Fruit fly (Drosophila melanogaster) whole organism, embryonic: ENCODE results near the gene Nopp140.

ENCODE experiments used
- ATbp ChIP-seq: fragments of 200-800 bp; sonication (Bioruptor generic); optimal IDR thresholded peaks from 2 replicates; lab custom pipeline; 2017; ENCODE audit warnings: missing biosample characterization, mild to moderate bottlenecking, missing genetic modification characterization, missing genetic modification reagents
- Antp ChIP-seq: fragments of 200-800 bp; sonication (Bioruptor generic); optimal IDR thresholded peaks from 3 replicates; lab custom pipeline; 2016; ENCODE audit warnings: missing biosample characterization, missing genetic modification characterization
- CG10147 ChIP-seq: fragments of 200-800 bp; sonication (Bioruptor generic); optimal IDR thresholded peaks from 2 replicates; lab custom pipeline; 2019; ENCODE audit warnings: missing biosample characterization, mild to moderate bottlenecking, missing genetic modification characterization, moderate library complexity
- CG11247 ChIP-seq: fragments of 200-800 bp; sonication (Bioruptor generic); IDR thresholded peaks from 2 replicates; pipeline ENCODE4 v1.3.6; 2022; ENCODE audit warnings: missing biosample characterization, missing genetic modification characterization
- CG12155 ChIP-seq: fragments of 200-800 bp; sonication (Bioruptor generic); optimal IDR thresholded peaks from 3 replicates; lab custom pipeline; 2016; ENCODE audit warnings: missing biosample characterization, missing genetic modification characterization
- CG13775 ChIP-seq: fragments of 200-800 bp; sonication (Bioruptor generic); optimal IDR thresholded peaks from 3 replicates; lab custom pipeline; 2017; ENCODE audit warnings: missing biosample characterization, mild to moderate bottlenecking, missing genetic modification characterization
- CG15514 ChIP-seq: fragments of 200-800 bp; sonication (Bioruptor generic); optimal IDR thresholded peaks from 3 replicates; lab custom pipeline; 2017; ENCODE audit warnings: missing biosample characterization, missing genetic modification characterization, mild to moderate bottlenecking, moderate library complexity, missing genetic modification reagents
- CG1603 ChIP-seq: fragments of 200-800 bp; sonication (Bioruptor generic); optimal IDR thresholded peaks from 2 replicates; lab custom pipeline; 2019; ENCODE audit warnings: missing biosample characterization, mild to moderate bottlenecking, missing genetic modification characterization, moderate library complexity
- CG17359 ChIP-seq: fragments of 200-800 bp; sonication (Bioruptor generic); optimal IDR thresholded peaks from 3 replicates; lab custom pipeline; 2018; ENCODE audit warnings: missing biosample characterization, mild to moderate bottlenecking, missing genetic modification characterization, moderate library complexity
- CG2889 ChIP-seq: fragments of 200-800 bp; sonication (Bioruptor generic); IDR thresholded peaks from 3 replicates; pipeline ENCODE4 v1.3.6; 2022; ENCODE audit warnings: missing biosample characterization, missing genetic modification characterization
- CG30403 ChIP-seq: fragments of 200-800 bp; sonication (Bioruptor generic); optimal IDR thresholded peaks from 3 replicates; lab custom pipeline; 2016; ENCODE audit warnings: missing biosample characterization, missing genetic modification characterization
- CG4854 ChIP-seq: fragments of 200-800 bp; sonication (Bioruptor generic); optimal IDR thresholded peaks from 2 replicates; lab custom pipeline; 2016; ENCODE audit warnings: missing biosample characterization, missing genetic modification characterization, inconsistent platforms
- CG8290 ChIP-seq, 3 experiments: fragments of 200-800 bp; sonication (Bioruptor generic); optimal IDR thresholded peaks; 2 replicates each; lab custom pipeline; 2016 to 2019; ENCODE audit warnings: missing biosample characterization in 3 of 3, missing genetic modification characterization in 3 of 3, mild to moderate bottlenecking in 2 of 3, moderate library complexity in 1 of 3
- CG8765 ChIP-seq: fragments of 200-800 bp; sonication (Bioruptor generic); IDR thresholded peaks from 2 replicates; pipeline ENCODE4 v1.3.6; 2022; ENCODE audit warnings: missing biosample characterization, missing genetic modification characterization
- CG9437 ChIP-seq: fragments of 200-800 bp; sonication (Bioruptor generic); optimal IDR thresholded peaks from 2 replicates; lab custom pipeline; 2018; ENCODE audit warnings: missing biosample characterization, mild to moderate bottlenecking, missing genetic modification characterization
- CTCF ChIP-seq: fragments of 200-800 bp; sonication (Bioruptor generic); optimal IDR thresholded peaks from 2 replicates; lab custom pipeline; 2017; ENCODE audit warnings: missing biosample characterization, mild to moderate bottlenecking, missing genetic modification characterization, moderate library complexity
- D19A ChIP-seq: fragments of 200-800 bp; optimal IDR thresholded peaks from 3 replicates; lab custom pipeline; 2019; ENCODE audit warnings: missing biosample characterization, mild to moderate bottlenecking, missing genetic modification characterization, moderate library complexity
- Hsf ChIP-seq: fragments of 200-800 bp; sonication (Bioruptor generic); optimal IDR thresholded peaks from 3 replicates; lab custom pipeline; 2016; ENCODE audit warnings: missing biosample characterization, missing genetic modification characterization
- Jarid2 ChIP-seq: fragments of 200-800 bp; sonication (Bioruptor generic); optimal IDR thresholded peaks from 3 replicates; lab custom pipeline; 2017; ENCODE audit warnings: mild to moderate bottlenecking, missing biosample characterization, missing genetic modification reagents, missing genetic modification characterization
- Lim3 ChIP-seq: fragments of 200-800 bp; sonication (Bioruptor generic); IDR thresholded peaks from 2 replicates; pipeline ENCODE4 v1.3.6; 2022; ENCODE audit warnings: missing biosample characterization, missing genetic modification characterization
- MESR4 ChIP-seq: fragments of 200-800 bp; sonication (Bioruptor generic); optimal IDR thresholded peaks from 2 replicates; lab custom pipeline; 2018; ENCODE audit warnings: missing biosample characterization, mild to moderate bottlenecking, missing genetic modification characterization, moderate library complexity
- Med ChIP-seq: fragments of 200-800 bp; sonication (Bioruptor generic); peaks from one replicate; lab custom pipeline; 2016; ENCODE audit warnings: missing biosample characterization, missing genetic modification characterization, mild to moderate bottlenecking, inconsistent platforms, moderate library complexity
- Mes4 ChIP-seq: fragments of 200-800 bp; sonication (Bioruptor generic); optimal IDR thresholded peaks from 2 replicates; lab custom pipeline; 2016; ENCODE audit warnings: missing biosample characterization, missing genetic modification characterization
- Oaz ChIP-seq: fragments of 200-800 bp; sonication (Bioruptor generic); IDR thresholded peaks from 2 replicates; pipeline ENCODE4 v1.3.6; 2022; ENCODE audit warnings: missing biosample characterization, missing genetic modification characterization
- Pdp1 ChIP-seq, 2 experiments: fragments of 200-800 bp; sonication (Bioruptor generic); optimal IDR thresholded peaks; 3 replicates each; lab custom pipeline; 2016; ENCODE audit warnings: missing biosample characterization in 2 of 2, missing genetic modification characterization in 2 of 2, mild to moderate bottlenecking in 1 of 2, moderate library complexity in 1 of 2
- Rfx ChIP-seq: fragments of 200-800 bp; sonication (Bioruptor generic); IDR thresholded peaks from 2 replicates; pipeline ENCODE4 v1.3.6; 2022; ENCODE audit warnings: missing biosample characterization, missing genetic modification characterization
- ac ChIP-seq: fragments of 200-800 bp; sonication (Bioruptor generic); optimal IDR thresholded peaks from 3 replicates; lab custom pipeline; 2017; ENCODE audit warnings: missing biosample characterization, mild to moderate bottlenecking, missing genetic modification characterization
- ase ChIP-seq: fragments of 200-800 bp; sonication (Bioruptor generic); IDR thresholded peaks from 3 replicates; pipeline ENCODE4 v1.3.6; 2022; ENCODE audit warnings: missing biosample characterization, missing genetic modification characterization
- bab2 ChIP-seq: fragments of 200-800 bp; sonication (Bioruptor generic); optimal IDR thresholded peaks from 2 replicates; lab custom pipeline; 2016; ENCODE audit warnings: missing biosample characterization, missing genetic modification characterization
- bowl ChIP-seq: fragments of 200-800 bp; sonication (Bioruptor generic); IDR thresholded peaks from 2 replicates; pipeline ENCODE4 v1.3.6; 2022; ENCODE audit warnings: missing biosample characterization, missing genetic modification characterization
- chm ChIP-seq: fragments of 200-800 bp; sonication (Bioruptor generic); IDR thresholded peaks from 2 replicates; pipeline ENCODE4 v1.3.6; 2022; ENCODE audit warnings: missing biosample characterization, missing genetic modification characterization
- ci ChIP-seq: fragments of 200-800 bp; sonication (Bioruptor generic); IDR thresholded peaks from 3 replicates; pipeline ENCODE4 v1.3.6; 2022; ENCODE audit warnings: missing biosample characterization, missing genetic modification characterization
- crp ChIP-seq, 2 experiments: fragments of 200-800 bp; sonication (Bioruptor generic); optimal IDR thresholded peaks; 2 replicates in 1 of 2; 3 replicates in 1 of 2; lab custom pipeline; 2017; ENCODE audit warnings: missing biosample characterization in 2 of 2, missing genetic modification characterization in 2 of 2, mild to moderate bottlenecking in 1 of 2, moderate library complexity in 1 of 2
- danr ChIP-seq: fragments of 200-800 bp; sonication (Bioruptor generic); IDR thresholded peaks from 2 replicates; pipeline ENCODE4 v1.3.6; 2022; ENCODE audit warnings: missing biosample characterization, missing genetic modification characterization
- disco-r ChIP-seq: fragments of 200-800 bp; sonication (Bioruptor generic); optimal IDR thresholded peaks from 2 replicates; lab custom pipeline; 2016; ENCODE audit warnings: missing biosample characterization, missing genetic modification characterization
- emc ChIP-seq: fragments of 200-800 bp; sonication (Bioruptor generic); optimal IDR thresholded peaks from 2 replicates; lab custom pipeline; 2016; ENCODE audit warnings: missing biosample characterization, missing genetic modification characterization
- en ChIP-seq: fragments of 200-800 bp; sonication (Bioruptor generic); optimal IDR thresholded peaks from 2 replicates; lab custom pipeline; 2016; ENCODE audit warnings: missing biosample characterization, missing genetic modification characterization
- ftz-f1 ChIP-seq: fragments of 200-800 bp; sonication (Bioruptor generic); optimal IDR thresholded peaks from 2 replicates; lab custom pipeline; 2016; ENCODE audit warnings: missing biosample characterization, missing genetic modification characterization
- hb ChIP-seq: fragments of 200-800 bp; sonication (Bioruptor generic); IDR thresholded peaks from 3 replicates; pipeline ENCODE4 v1.3.6; 2022; ENCODE audit warnings: missing biosample characterization, missing genetic modification characterization; ENCODE audit not compliant: partially characterized antibody
- kay ChIP-seq: fragments of 200-800 bp; sonication (Bioruptor generic); optimal IDR thresholded peaks from 2 replicates; lab custom pipeline; 2016; ENCODE audit warnings: missing biosample characterization, missing genetic modification characterization
- lbe ChIP-seq: fragments of 200-800 bp; sonication (Bioruptor generic); optimal IDR thresholded peaks from 2 replicates; lab custom pipeline; 2016; ENCODE audit warnings: missing biosample characterization, mild to moderate bottlenecking, missing genetic modification characterization
- phol ChIP-seq: fragments of 200-800 bp; sonication (Bioruptor generic); optimal IDR thresholded peaks from 3 replicates; lab custom pipeline; 2018; ENCODE audit warnings: missing biosample characterization, mild to moderate bottlenecking, missing genetic modification characterization, moderate library complexity
- pnt ChIP-seq: fragments of 200-800 bp; sonication (Bioruptor generic); optimal IDR thresholded peaks from 3 replicates; lab custom pipeline; 2016; ENCODE audit warnings: missing biosample characterization, missing genetic modification characterization
- pum ChIP-seq: fragments of 200-800 bp; sonication (Bioruptor generic); optimal IDR thresholded peaks from 2 replicates; lab custom pipeline; 2016; ENCODE audit warnings: missing biosample characterization, missing genetic modification characterization
- sisA ChIP-seq: fragments of 200-800 bp; sonication (Bioruptor generic); IDR thresholded peaks from 2 replicates; pipeline ENCODE4 v1.3.6; 2022; ENCODE audit warnings: missing biosample characterization, missing genetic modification characterization
- slp2 ChIP-seq: fragments of 200-800 bp; sonication (Bioruptor generic); optimal IDR thresholded peaks from 2 replicates; lab custom pipeline; 2016; ENCODE audit warnings: missing biosample characterization, missing genetic modification characterization
- sr ChIP-seq: fragments of 200-800 bp; sonication (Bioruptor generic); IDR thresholded peaks from 3 replicates; pipeline ENCODE4 v1.3.6; 2022; ENCODE audit warnings: missing biosample characterization, missing genetic modification characterization
- tll ChIP-seq, 2 experiments: fragments of 200-800 bp in 1 of 2; fragments of >200 bp in 1 of 2; sonication (Bioruptor generic) in 1 of 2; optimal IDR thresholded peaks; 2 replicates each; lab custom pipeline; 2017 to 2019; ENCODE audit warnings: missing biosample characterization in 2 of 2, missing genetic modification characterization in 2 of 2, mild to moderate bottlenecking in 1 of 2, moderate library complexity in 1 of 2
- ttk ChIP-seq: fragments of 200-800 bp; sonication (Bioruptor generic); IDR thresholded peaks from 2 replicates; pipeline ENCODE4 v2.1.2; 2022; ENCODE audit warnings: missing biosample characterization, missing genetic modification characterization
- tup ChIP-seq: fragments of 200-800 bp; sonication (Bioruptor generic); optimal IDR thresholded peaks from 2 replicates; lab custom pipeline; 2016; ENCODE audit warnings: missing biosample characterization, mild to moderate bottlenecking, missing genetic modification characterization, moderate library complexity

The Nopp140 gene

DNA sequence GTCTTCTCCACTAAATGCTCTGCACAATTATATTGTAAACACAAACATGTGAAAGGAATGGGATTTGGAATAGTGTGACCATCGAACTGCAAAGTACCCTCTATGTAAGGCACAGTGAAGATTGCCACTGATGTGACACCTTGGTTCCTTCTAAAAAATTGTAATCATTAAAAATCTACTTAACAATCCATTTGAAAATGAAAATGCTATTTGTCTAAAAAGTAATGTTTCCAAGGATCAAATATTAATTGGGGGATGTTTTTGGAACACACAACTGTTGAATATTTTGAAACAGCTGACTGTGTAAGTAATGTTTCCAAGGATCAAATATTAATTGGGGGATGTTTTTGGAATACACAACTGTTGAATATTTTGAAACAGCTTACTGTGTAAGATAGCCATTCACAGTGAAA lies 4.4 kb upstream of the Nopp140 start, which contains the start of gene CG32448 (continued):
- TF ChIP-seq CG1603 = peak; percentile 76
- TF ChIP-seq CG13775 (GFP tag; lab: Kevin White, UChicago) = peak; percentile 46
- TF ChIP-seq danr (GFP tag; lab: Robert Waterston, UW) = 0 out of 2 replicates have a peak, but pooled peaks have one; percentile 31
- peak; percentile 20 for TF ChIP-seq kay (GFP tag; lab: Kevin White, UChicago)
- no peak for TF ChIP-seq Jarid2 (GFP tag; lab: Kevin White, UChicago)
- no peak for TF ChIP-seq ftz-f1 (GFP tag; lab: Kevin White, UChicago)
- TF ChIP-seq CG8290 (GFP tag; optimal IDR thresholded peaks at IDR 0.05; lab: Kevin White, UChicago) = peak; percentile 12
- TF ChIP-seq CG8290 (tag; optimal IDR thresholded peaks at IDR 0.05; lab: Kevin White, UChicago) = peak in 1 of 2 experiments; percentile 82
- peak; percentile 94 for TF ChIP-seq Med (GFP tag; lab: Kevin White, UChicago)
- TF ChIP-seq CG2889 (GFP tag; lab: Robert Waterston, UW) = no peak
- peak in 1 of 2 experiments; percentile 74 for TF ChIP-seq crp (GFP tag; optimal IDR thresholded peaks at IDR 0.05; lab: Kevin White, UChicago)
- TF ChIP-seq bowl (GFP tag; lab: Robert Waterston, UW) = peak; percentile 35; the same call in 1 of the 2 replicates
- peak; percentile 65 for TF ChIP-seq CG12155
- TF ChIP-seq D19A = peak; percentile 31
- peak; percentile 31 for TF ChIP-seq slp2 (GFP tag; lab: Kevin White, UChicago)
- peak; percentile 23 for TF ChIP-seq CG15514
- TF ChIP-seq Antp = peak; percentile 72
- peak; percentile 58 for TF ChIP-seq pum
- peak; percentile 62 for TF ChIP-seq phol (tag; lab: Kevin White, UChicago)
- peak; percentile 30; the same call in 1 of the 2 replicates for TF ChIP-seq Oaz (GFP tag; lab: Robert Waterston, UW)
- TF ChIP-seq Lim3 = no peak
- peak; percentile 41 for TF ChIP-seq CG9437 (GFP tag; lab: Kevin White, UChicago)
- peak; percentile 48 for TF ChIP-seq MESR4 (GFP tag; lab: Kevin White, UChicago)
- peak in 1 of 2 experiments; percentile 0 for TF ChIP-seq tll (GFP tag; optimal IDR thresholded peaks at IDR 0.05; lab: Kevin White, UChicago)
- TF ChIP-seq bab2 (GFP tag; lab: Kevin White, UChicago) = peak; percentile 71
- TF ChIP-seq sisA (GFP tag; lab: Robert Waterston, UW) = peak; percentile 33; the same call in 1 of the 2 replicates
- peak; percentile 3 for TF ChIP-seq CG10147
- TF ChIP-seq Hsf = peak; percentile 72
- peak; percentile 68; the same call in 2 of the 3 replicates for TF ChIP-seq ase (GFP tag; lab: Robert Waterston, UW)
- TF ChIP-seq CG30403 (GFP tag; lab: Kevin White, UChicago) = peak; percentile 73
- TF ChIP-seq Mes4 = peak; percentile 32
- TF ChIP-seq CTCF (GFP tag; lab: Kevin White, UChicago) = no peak
- TF ChIP-seq hb = no peak
- peak; percentile 84 for TF ChIP-seq Rfx
- no peak for TF ChIP-seq CG4854 (GFP tag; lab: Kevin White, UChicago)
- TF ChIP-seq lbe = peak; percentile 3
- peak; percentile 85 for TF ChIP-seq ci
- TF ChIP-seq CG17359 (tag; lab: Kevin White, UChicago) = peak; percentile 55
- TF ChIP-seq en = peak; percentile 47
- TF ChIP-seq CG8765 (GFP tag; lab: Robert Waterston, UW) = 0 out of 2 replicates have a peak, but pooled peaks have one; percentile 27
- TF ChIP-seq Pdp1 (GFP tag; optimal IDR thresholded peaks at IDR 0.05; lab: Kevin White, UChicago) = peak; percentile 53 to 65
- TF ChIP-seq sr (GFP tag; lab: Robert Waterston, UW) = 0 out of 3 replicates have a peak, but pooled peaks have one; percentile 23
- no peak for TF ChIP-seq disco-r
- TF ChIP-seq ac (GFP tag; lab: Kevin White, UChicago) = no peak
- peak; percentile 63; the same call in 1 of the 2 replicates for TF ChIP-seq chm (GFP tag; lab: Robert Waterston, UW)
- peak; percentile 35 for TF ChIP-seq emc
- TF ChIP-seq CG11247 (GFP tag; lab: Robert Waterston, UW) = peak; percentile 79
- no peak for TF ChIP-seq tup (GFP tag; lab: Kevin White, UChicago)
- peak; percentile 78 for TF ChIP-seq ttk (GFP tag; lab: Robert Waterston, UW)
- TF ChIP-seq pnt (GFP tag; lab: Kevin White, UChicago) = peak; percentile 54
- TF ChIP-seq ATbp (GFP tag; lab: Kevin White, UChicago) = no peak
